Fruit fly (Drosophila melanogaster) whole organism, prepupa: ENCODE measurements around the gene CG32026.

Experiments used
- Blimp-1 ChIP-seq: fragments of 200-800 bp; sonication (Bioruptor generic); optimal IDR thresholded peaks from 3 replicates; lab custom pipeline; 2017; ENCODE audit warnings: missing biosample characterization, missing genetic modification characterization, mild to moderate bottlenecking, moderate library complexity, missing genetic modification reagents
- CG11762 ChIP-seq: fragments of 200-800 bp; sonication (Bioruptor generic); optimal IDR thresholded peaks from 3 replicates; lab custom pipeline; 2016; ENCODE audit warnings: missing biosample characterization, missing genetic modification characterization; ENCODE audit not compliant: insufficient read depth
- CG11902 ChIP-seq: fragments of 200-800 bp; sonication (Bioruptor generic); optimal IDR thresholded peaks from 3 replicates; lab custom pipeline; 2016; ENCODE audit warnings: missing biosample characterization, missing genetic modification characterization
- CG16779 ChIP-seq: fragments of 200-800 bp; sonication (Bioruptor generic); optimal IDR thresholded peaks from 3 replicates; lab custom pipeline; 2017; ENCODE audit warnings: missing biosample characterization, mild to moderate bottlenecking, missing genetic modification characterization
- CG6276 ChIP-seq: fragments of 200-800 bp; sonication (Bioruptor generic); optimal IDR thresholded peaks from 2 replicates; lab custom pipeline; 2017; ENCODE audit warnings: missing biosample characterization, mild to moderate bottlenecking, missing genetic modification characterization
- Gug ChIP-seq: fragments of 200-800 bp; sonication (Bioruptor generic); IDR thresholded peaks from 2 replicates; pipeline ENCODE4 v1.3.6; 2022; ENCODE audit warnings: missing biosample characterization, missing genetic modification characterization
- OdsH ChIP-seq: fragments of 200-800 bp; sonication (Bioruptor generic); optimal IDR thresholded peaks from 3 replicates; lab custom pipeline; 2016; ENCODE audit warnings: missing biosample characterization, missing genetic modification characterization
- Sox102F ChIP-seq: fragments of 200-800 bp; sonication (Bioruptor generic); optimal IDR thresholded peaks from 2 replicates; lab custom pipeline; 2016; ENCODE audit warnings: missing biosample characterization, mild to moderate bottlenecking, missing genetic modification characterization
- acj6 ChIP-seq: fragments of 200-800 bp; sonication (Bioruptor generic); optimal IDR thresholded peaks from 3 replicates; lab custom pipeline; 2016; ENCODE audit warnings: missing biosample characterization, missing genetic modification characterization
- dac ChIP-seq: fragments of 200-800 bp; sonication (Bioruptor generic); optimal IDR thresholded peaks from 2 replicates; lab custom pipeline; 2017; ENCODE audit warnings: missing biosample characterization, mild to moderate bottlenecking, missing genetic modification characterization
- pdm3 ChIP-seq: fragments of 200-800 bp; sonication (Bioruptor generic); optimal IDR thresholded peaks from 3 replicates; lab custom pipeline; 2016; ENCODE audit warnings: missing biosample characterization, missing genetic modification characterization
- salr ChIP-seq, 2 experiments: fragments of 200-800 bp; sonication (Bioruptor generic); optimal IDR thresholded peaks; 3 replicates each; lab custom pipeline; 2016 to 2018; ENCODE audit warnings: missing biosample characterization in 2 of 2, missing genetic modification characterization in 2 of 2, mild to moderate bottlenecking in 1 of 2
- ss ChIP-seq, 2 experiments: fragments of 200-800 bp; sonication (Bioruptor generic); optimal IDR thresholded peaks; 2 replicates in 1 of 2; 3 replicates in 1 of 2; lab custom pipeline; 2017 to 2018; ENCODE audit warnings: mild to moderate bottlenecking in 2 of 2, missing biosample characterization in 2 of 2, missing genetic modification characterization in 2 of 2, moderate library complexity in 1 of 2
- topi ChIP-seq: fragments of 200-800 bp; sonication (Bioruptor generic); optimal IDR thresholded peaks from 3 replicates; lab custom pipeline; 2016; ENCODE audit warnings: missing biosample characterization, missing genetic modification characterization

dm6 chr3L:8821708-8822660 lies 14.3 kb upstream of the CG32026 start:
- TF ChIP-seq CG11762 (GFP tag; lab: Kevin White, UChicago), result peak; percentile 90
- TF ChIP-seq OdsH (GFP tag; lab: Kevin White, UChicago), result peak; percentile 90
- TF ChIP-seq Blimp-1 (GFP tag; lab: Kevin White, UChicago), result no peak
- peak; percentile 48 for TF ChIP-seq dac (GFP tag; lab: Kevin White, UChicago)
- TF ChIP-seq acj6 (GFP tag; lab: Kevin White, UChicago), result peak; percentile 90
- peak; percentile 89 for TF ChIP-seq topi
- peak; percentile 91 to 93 for TF ChIP-seq ss (GFP tag; optimal IDR thresholded peaks at IDR 0.05; lab: Kevin White, UChicago)
- TF ChIP-seq CG11902 (GFP tag; lab: Kevin White, UChicago), result peak; percentile 85
- TF ChIP-seq pdm3 (GFP tag; lab: Kevin White, UChicago), result peak; percentile 89
- TF ChIP-seq Sox102F (GFP tag; lab: Kevin White, UChicago), result peak; percentile 82
- peak; percentile 82 for TF ChIP-seq Gug (GFP tag; lab: Robert Waterston, UW)
- peak; percentile 73 to 89 for TF ChIP-seq salr (GFP tag; optimal IDR thresholded peaks at IDR 0.05; lab: Kevin White, UChicago)
- peak; percentile 80 for TF ChIP-seq CG16779 (tag; lab: Kevin White, UChicago)
- TF ChIP-seq CG6276 (GFP tag; lab: Kevin White, UChicago), result peak; percentile 76
